Worm (Caenorhabditis elegans) whole organism, L1 larva: ENCODE measurements around the gene C47E8.1.

ENCODE experiments used
- F16B12.6 ChIP-seq: fragments of 150-350 bp; optimal IDR thresholded peaks from 2 replicates; lab custom pipeline; 2014; ENCODE audit warnings: missing biosample characterization, missing genetic modification characterization
- Y116A8C.19 ChIP-seq: sonication (generic microtip); optimal IDR thresholded peaks from 2 replicates; lab custom pipeline; 2016; ENCODE audit warnings: missing compliant biosample characterization, missing genetic modification characterization, borderline replicate concordance
- ama-1 ChIP-seq: fragments of 150-350 bp; optimal IDR thresholded peaks from 2 replicates; lab custom pipeline; 2014
- blmp-1 ChIP-seq: fragments of 150-350 bp; optimal IDR thresholded peaks from 2 replicates; lab custom pipeline; 2014; ENCODE audit warnings: missing biosample characterization, missing genetic modification characterization
- efl-1 ChIP-seq, 4 experiments: fragments of 150-350 bp; optimal IDR thresholded peaks in 3 of 4; peaks in 1 of 4; 1 replicate in 1 of 4; 2 replicates in 3 of 4; lab custom pipeline; 2014; ENCODE audit warnings: missing biosample characterization in 2 of 4, missing genetic modification characterization in 2 of 4, missing genetic modification reagents in 2 of 4
- efl-3 ChIP-seq: fragments of 200-800 bp; sonication (Bioruptor generic); optimal IDR thresholded peaks from 2 replicates; lab custom pipeline; 2018; ENCODE audit warnings: mild to moderate bottlenecking, missing genetic modification characterization, missing compliant biosample characterization
- egl-13 ChIP-seq: sonication (generic microtip); optimal IDR thresholded peaks from 2 replicates; lab custom pipeline; 2016; ENCODE audit warnings: missing genotype, missing genetic modification reagents, missing genetic modification characterization, missing compliant biosample characterization
- ets-5 ChIP-seq: fragments of 200-800 bp; sonication (Bioruptor generic); IDR thresholded peaks from 2 replicates; pipeline ENCODE4 v1.3.6; 2022; ENCODE audit warnings: missing genetic modification characterization, missing compliant biosample characterization
- fos-1 ChIP-seq: fragments of 150-350 bp; optimal IDR thresholded peaks from 2 replicates; lab custom pipeline; 2014; ENCODE audit warnings: missing biosample characterization, missing genetic modification characterization
- hlh-17 ChIP-seq: fragments of 200-800 bp; sonication (Bioruptor generic); optimal IDR thresholded peaks from 2 replicates; lab custom pipeline; 2018; ENCODE audit warnings: missing genetic modification characterization, mild to moderate bottlenecking, missing compliant biosample characterization, moderate library complexity, borderline replicate concordance
- hpl-2 ChIP-seq: fragments of 150-350 bp; optimal IDR thresholded peaks from 2 replicates; lab custom pipeline; 2014; ENCODE audit warnings: missing biosample characterization, missing genetic modification reagents, missing genetic modification characterization
- irx-1 ChIP-seq: sonication (generic microtip); optimal IDR thresholded peaks from 2 replicates; lab custom pipeline; 2016; ENCODE audit warnings: missing genetic modification characterization, missing compliant biosample characterization
- lin-39 ChIP-seq: fragments of 150-350 bp; optimal IDR thresholded peaks from 2 replicates; lab custom pipeline; 2014; ENCODE audit warnings: missing biosample characterization, missing genetic modification reagents, missing genetic modification characterization
- mef-2 ChIP-seq: fragments of 150-350 bp; optimal IDR thresholded peaks from 2 replicates; lab custom pipeline; 2014; ENCODE audit warnings: missing biosample characterization, missing genetic modification characterization
- nhr-28 ChIP-seq: fragments of 150-350 bp; optimal IDR thresholded peaks from 2 replicates; lab custom pipeline; 2014; ENCODE audit warnings: missing biosample characterization, missing genetic modification characterization
- nhr-77 ChIP-seq: fragments of 150-350 bp; optimal IDR thresholded peaks from 2 replicates; lab custom pipeline; 2014; ENCODE audit warnings: missing biosample characterization, missing genetic modification characterization
- nhr-85 ChIP-seq: sonication (generic microtip); peaks from one replicate; lab custom pipeline; 2016; ENCODE audit warnings: missing genetic modification characterization, inconsistent platforms, missing compliant biosample characterization
- pax-3 ChIP-seq: fragments of 200-800 bp; sonication (Bioruptor generic); optimal IDR thresholded peaks from 2 replicates; lab custom pipeline; 2018; ENCODE audit warnings: mild to moderate bottlenecking, missing genetic modification characterization, moderate library complexity, missing compliant biosample characterization
- tlp-1 ChIP-seq: fragments of 150-350 bp; optimal IDR thresholded peaks from 2 replicates; lab custom pipeline; 2014; ENCODE audit warnings: missing biosample characterization, missing genetic modification characterization
- unc-30 ChIP-seq: sonication (generic microtip); optimal IDR thresholded peaks from 2 replicates; lab custom pipeline; 2017; ENCODE audit warnings: missing biosample characterization, missing genetic modification characterization
- vab-15 ChIP-seq: sonication (generic microtip); optimal IDR thresholded peaks from 2 replicates; lab custom pipeline; 2017; ENCODE audit warnings: missing genotype, mild to moderate bottlenecking, missing genetic modification characterization, missing compliant biosample characterization
- ztf-11 ChIP-seq, 2 experiments: sonication (generic microtip); optimal IDR thresholded peaks; 2 replicates each; lab custom pipeline; 2016 to 2017; ENCODE audit warnings: missing genetic modification characterization in 2 of 2, missing biosample characterization in 1 of 2, missing compliant biosample characterization in 1 of 2

Gene C47E8.1

DNA sequence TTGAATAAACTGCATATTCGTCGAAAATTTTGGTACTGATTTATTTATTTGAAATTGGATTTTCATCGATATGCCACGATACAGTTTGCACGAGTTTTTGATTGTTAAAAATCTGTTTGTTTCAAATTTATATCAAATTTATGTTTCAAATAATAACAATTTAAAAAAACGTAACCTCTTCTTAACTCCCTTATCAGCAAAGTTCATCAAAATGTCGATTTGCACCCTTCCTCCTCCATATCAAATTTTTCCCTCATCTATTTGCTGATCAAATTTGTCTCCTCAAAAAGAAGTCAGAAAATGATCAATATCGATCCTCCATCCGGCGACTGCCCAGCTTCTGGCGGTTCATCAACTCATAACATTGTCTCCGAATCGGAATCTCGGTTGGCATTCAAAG, 45.2 kb downstream of the C47E8.1 start, which contains the start of gene ssp-33:
Gene ssp-33 (plus strand): TSS at position 301 of the 400 bp plus-strand sequence.
- TF ChIP-seq tlp-1 (tag; lab: Kevin White, UChicago), result no peak
- no peak for TF ChIP-seq unc-30 (tag; lab: Kevin White, UChicago)
- TF ChIP-seq nhr-85 (tag; lab: Kevin White, UChicago), result no peak
- no peak for TF ChIP-seq ets-5 (GFP tag; lab: Robert Waterston, UW)
- no peak for TF ChIP-seq irx-1 (tag; lab: Kevin White, UChicago)

DNA sequence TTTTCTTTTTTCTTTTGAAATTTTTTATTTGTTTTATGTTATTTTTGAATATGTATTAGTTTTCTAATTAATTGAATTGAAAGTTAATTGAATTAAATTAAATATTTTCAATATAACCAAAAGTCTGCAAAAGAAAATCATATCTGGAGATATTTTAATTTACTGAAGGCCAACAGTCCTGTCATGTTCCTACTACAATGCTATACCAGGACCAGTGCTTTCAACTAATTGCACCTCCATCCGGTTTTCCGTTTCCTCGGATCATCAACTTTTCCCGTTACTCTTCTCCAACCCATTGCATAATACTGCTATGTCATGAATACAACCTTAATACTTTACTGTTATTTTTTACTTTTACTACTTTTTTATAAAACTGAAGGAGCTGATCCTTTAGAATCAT, 46.5 kb downstream of the C47E8.1 start, which contains the start of gene R08A2.5:
Gene R08A2.5 (plus strand): TSS at position 301 of the 400 bp plus-strand sequence.
- no peak for TF ChIP-seq nhr-77 (tag; lab: Kevin White, UChicago)
- TF ChIP-seq nhr-28 (tag; lab: Kevin White, UChicago), result no peak
- no peak for TF ChIP-seq mef-2
- no peak for TF ChIP-seq fos-1 (tag; lab: Kevin White, UChicago)
- TF ChIP-seq blmp-1, result no peak
- TF ChIP-seq efl-3 (GFP tag; lab: Kevin White, UChicago), result no peak
- TF ChIP-seq efl-1 (optimal IDR thresholded peaks at IDR 0.05; lab: Kevin White, UChicago), result no peak
- no peak for TF ChIP-seq efl-1 (GFP tag; optimal IDR thresholded peaks at IDR 0.05 in 1 of 2; lab: Kevin White, UChicago)
- TF ChIP-seq F16B12.6, result no peak
- TF ChIP-seq vab-15, result no peak
- TF ChIP-seq lin-39 (tag; lab: Kevin White, UChicago), result no peak
- TF ChIP-seq Y116A8C.19 (tag; lab: Kevin White, UChicago), result no peak
- TF ChIP-seq egl-13 (tag; lab: Kevin White, UChicago), result no peak
- TF ChIP-seq pax-3, result no peak
- TF ChIP-seq ztf-11 (tag; optimal IDR thresholded peaks at IDR 0.05; lab: Kevin White, UChicago), result no peak
- no peak for TF ChIP-seq hpl-2 (GFP tag; lab: Kevin White, UChicago)
- no peak for TF ChIP-seq ama-1 (lab: Kevin White, UChicago)

ce11 chrV:14715608-14716007, 49.8 kb downstream of the C47E8.1 start, which contains the start of gene R08A2.2:
Gene R08A2.2 (minus strand): TSS chrV:14715708.
- no peak for TF ChIP-seq hlh-17 (GFP tag; lab: Kevin White, UChicago)

DNA sequence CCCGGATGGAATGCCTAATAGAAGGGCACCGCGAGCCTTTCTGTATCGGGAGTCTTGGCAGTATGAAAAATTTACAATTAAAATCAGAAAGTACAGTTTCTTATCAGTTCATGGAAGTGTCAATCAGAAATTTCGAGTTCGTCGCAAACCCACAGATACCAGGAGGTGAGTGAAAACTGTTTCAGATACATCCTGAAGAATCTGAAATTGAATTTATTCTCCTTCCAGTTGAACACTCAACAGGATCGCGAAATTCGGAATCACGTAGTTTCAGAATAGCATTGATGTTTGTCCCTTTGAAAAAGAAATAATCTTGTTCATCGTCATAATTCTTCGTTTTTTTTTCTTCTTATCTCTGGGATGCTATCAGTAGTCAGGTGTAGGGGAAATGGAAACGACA, 50.3 kb downstream of the C47E8.1 start, which contains the start of gene fbxa-147:
Gene fbxa-147 (plus strand): TSS at position 386 of the 400 bp plus-strand sequence.
- peak; percentile 3 for TF ChIP-seq pax-3
- TF ChIP-seq blmp-1, result no peak
